Fruit fly (Drosophila melanogaster) whole organism, embryonic: Measurements from ENCODE around the gene lama.

Source experiments
- Atf6 ChIP-seq: fragments of 200-800 bp; sonication (Bioruptor generic); IDR thresholded peaks from 2 replicates; pipeline ENCODE4 v1.3.6; 2022; ENCODE audit warnings: missing biosample characterization, missing genetic modification characterization
- Bteb2 ChIP-seq: fragments of 200-800 bp; sonication (Bioruptor generic); optimal IDR thresholded peaks from 2 replicates; lab custom pipeline; 2016; ENCODE audit warnings: missing biosample characterization, missing genetic modification characterization
- CG1024 ChIP-seq: fragments of 200-800 bp; sonication (Bioruptor generic); IDR thresholded peaks from 2 replicates; pipeline ENCODE4 v1.3.6; 2022; ENCODE audit warnings: missing biosample characterization, missing genetic modification characterization
- CG10321 ChIP-seq: fragments of 200-800 bp; sonication (Bioruptor generic); IDR thresholded peaks from 2 replicates; pipeline ENCODE4 v1.3.6; 2022; ENCODE audit warnings: missing biosample characterization, missing genetic modification characterization
- CG10462 ChIP-seq: fragments of 200-800 bp; sonication (Bioruptor generic); optimal IDR thresholded peaks from 2 replicates; lab custom pipeline; 2016; ENCODE audit warnings: missing biosample characterization, missing genetic modification characterization
- CG10565 ChIP-seq: fragments of 200-800 bp; sonication (Bioruptor generic); optimal IDR thresholded peaks from 3 replicates; lab custom pipeline; 2016; ENCODE audit warnings: missing biosample characterization, mild to moderate bottlenecking, missing genetic modification characterization
- CG11560 ChIP-seq: fragments of 200-800 bp; sonication (Bioruptor generic); IDR thresholded peaks from 3 replicates; pipeline ENCODE4 v1.3.6; 2022; ENCODE audit warnings: missing biosample characterization, missing genetic modification characterization
- CG12744 ChIP-seq: fragments of 200-800 bp; sonication (Bioruptor generic); optimal IDR thresholded peaks from 2 replicates; lab custom pipeline; 2016; ENCODE audit warnings: missing biosample characterization, missing genetic modification characterization
- CG17385 ChIP-seq: fragments of 200-800 bp; sonication (Bioruptor generic); optimal IDR thresholded peaks from 3 replicates; lab custom pipeline; 2018; ENCODE audit warnings: missing biosample characterization, mild to moderate bottlenecking, missing genetic modification characterization
- CG18476 ChIP-seq: fragments of 200-800 bp; sonication (Bioruptor generic); optimal IDR thresholded peaks from 2 replicates; lab custom pipeline; 2016; ENCODE audit warnings: missing biosample characterization, mild to moderate bottlenecking, missing genetic modification characterization
- CG33213 ChIP-seq: fragments of 200-800 bp; sonication (Bioruptor generic); optimal IDR thresholded peaks from 3 replicates; lab custom pipeline; 2016; ENCODE audit warnings: missing biosample characterization, missing genetic modification characterization
- CG3838 ChIP-seq: fragments of 200-800 bp; sonication (Bioruptor generic); optimal IDR thresholded peaks from 3 replicates; lab custom pipeline; 2016; ENCODE audit warnings: missing biosample characterization, missing genetic modification characterization
- CG43689 ChIP-seq: fragments of 200-800 bp; sonication (Bioruptor generic); IDR thresholded peaks from 2 replicates; pipeline ENCODE4 v1.3.6; 2022; ENCODE audit warnings: missing biosample characterization, missing genetic modification characterization
- CG4404 ChIP-seq: fragments of 200-800 bp; sonication (Bioruptor generic); IDR thresholded peaks from 2 replicates; pipeline ENCODE4 v1.3.6; 2022; ENCODE audit warnings: missing biosample characterization, missing genetic modification characterization
- CG4730 ChIP-seq: fragments of 200-800 bp; sonication (Bioruptor generic); IDR thresholded peaks from 2 replicates; pipeline ENCODE4 v1.3.6; 2022; ENCODE audit warnings: missing biosample characterization, missing genetic modification characterization
- CG5953 ChIP-seq: fragments of 200-800 bp; sonication (Bioruptor generic); IDR thresholded peaks from 2 replicates; pipeline ENCODE4 v1.3.6; 2022; ENCODE audit warnings: missing biosample characterization, missing genetic modification characterization
- CG6683 ChIP-seq: fragments of 200-800 bp; sonication (Bioruptor generic); optimal IDR thresholded peaks from 2 replicates; lab custom pipeline; 2017; ENCODE audit warnings: missing biosample characterization, mild to moderate bottlenecking, missing genetic modification characterization, missing genetic modification reagents
- CG6689 ChIP-seq: fragments of 200-800 bp; sonication (Bioruptor generic); IDR thresholded peaks from 2 replicates; pipeline ENCODE4 v1.3.6; 2022; ENCODE audit warnings: missing biosample characterization, missing genetic modification characterization
- CG7556 ChIP-seq: fragments of 200-800 bp; sonication (Bioruptor generic); optimal IDR thresholded peaks from 2 replicates; lab custom pipeline; 2017; ENCODE audit warnings: missing biosample characterization, mild to moderate bottlenecking, missing genetic modification characterization
- CG8281 ChIP-seq: fragments of 200-800 bp; sonication (Bioruptor generic); optimal IDR thresholded peaks from 2 replicates; lab custom pipeline; 2018; ENCODE audit warnings: missing biosample characterization, mild to moderate bottlenecking, missing genetic modification characterization, moderate library complexity
- CG8478 ChIP-seq: fragments of >200 bp; optimal IDR thresholded peaks from 2 replicates; lab custom pipeline; 2018
- Deaf1 ChIP-seq: fragments of 200-800 bp; optimal IDR thresholded peaks from 3 replicates; lab custom pipeline; 2019; ENCODE audit warnings: missing biosample characterization, mild to moderate bottlenecking, missing genetic modification characterization, moderate library complexity
- Dfd ChIP-seq, 2 experiments: fragments of >200 bp; optimal IDR thresholded peaks; 2 replicates each; lab custom pipeline; 2017; ENCODE audit warnings: missing biosample characterization in 2 of 2, missing genetic modification characterization in 2 of 2
- Dll ChIP-seq: fragments of 200-800 bp; sonication (Bioruptor generic); IDR thresholded peaks from 4 replicates; pipeline ENCODE4 v1.3.6; 2022; ENCODE audit warnings: missing biosample characterization, missing genetic modification characterization; ENCODE audit not compliant: partially characterized antibody
- Ets65A ChIP-seq: fragments of 200-800 bp; sonication (Bioruptor generic); peaks from one replicate; lab custom pipeline; 2016; ENCODE audit warnings: missing biosample characterization, missing genetic modification characterization
- Gug ChIP-seq: fragments of 200-800 bp; sonication (Bioruptor generic); IDR thresholded peaks from 4 replicates; pipeline ENCODE4 v1.3.6; 2022; ENCODE audit warnings: missing biosample characterization, missing genetic modification characterization
- H15 ChIP-seq: fragments of 200-800 bp; sonication (Bioruptor generic); IDR thresholded peaks from 3 replicates; pipeline ENCODE4 v1.3.6; 2022; ENCODE audit warnings: missing biosample characterization, missing genetic modification characterization
- HLHmδ ChIP-seq: fragments of 200-800 bp; sonication (Bioruptor generic); optimal IDR thresholded peaks from 2 replicates; lab custom pipeline; 2018; ENCODE audit warnings: missing biosample characterization, mild to moderate bottlenecking, missing genetic modification characterization, moderate library complexity
- MBD-R2 ChIP-seq: fragments of 200-800 bp; sonication (Bioruptor generic); IDR thresholded peaks from 2 replicates; pipeline ENCODE4 v1.3.6; 2022; ENCODE audit warnings: missing biosample characterization, missing genetic modification characterization
- Med ChIP-seq: fragments of 200-800 bp; sonication (Bioruptor generic); peaks from one replicate; lab custom pipeline; 2016; ENCODE audit warnings: missing biosample characterization, missing genetic modification characterization, mild to moderate bottlenecking, inconsistent platforms, moderate library complexity
- Oaz ChIP-seq: fragments of 200-800 bp; sonication (Bioruptor generic); IDR thresholded peaks from 2 replicates; pipeline ENCODE4 v1.3.6; 2022; ENCODE audit warnings: missing biosample characterization, missing genetic modification characterization
- Sox102F ChIP-seq: fragments of 200-800 bp; sonication (Bioruptor generic); optimal IDR thresholded peaks from 2 replicates; lab custom pipeline; 2018; ENCODE audit warnings: missing biosample characterization, mild to moderate bottlenecking, missing genetic modification characterization, moderate library complexity
- Xrp1 ChIP-seq: fragments of 200-800 bp; sonication (Bioruptor generic); IDR thresholded peaks from 2 replicates; pipeline ENCODE4 v1.3.6; 2022; ENCODE audit warnings: missing biosample characterization, missing genetic modification characterization
- ac ChIP-seq: fragments of 200-800 bp; sonication (Bioruptor generic); optimal IDR thresholded peaks from 3 replicates; lab custom pipeline; 2017; ENCODE audit warnings: missing biosample characterization, mild to moderate bottlenecking, missing genetic modification characterization
- az2 ChIP-seq: fragments of 200-800 bp; sonication (Bioruptor generic); optimal IDR thresholded peaks from 3 replicates; lab custom pipeline; 2016; ENCODE audit warnings: missing biosample characterization, missing genetic modification characterization
- bowl ChIP-seq: fragments of 200-800 bp; sonication (Bioruptor generic); IDR thresholded peaks from 2 replicates; pipeline ENCODE4 v1.3.6; 2022; ENCODE audit warnings: missing biosample characterization, missing genetic modification characterization
- cato ChIP-seq: fragments of 200-800 bp; sonication (Bioruptor generic); optimal IDR thresholded peaks from 2 replicates; lab custom pipeline; 2016; ENCODE audit warnings: missing biosample characterization, missing genetic modification characterization, borderline replicate concordance
- crp ChIP-seq, 2 experiments: fragments of 200-800 bp; sonication (Bioruptor generic); optimal IDR thresholded peaks; 2 replicates in 1 of 2; 3 replicates in 1 of 2; lab custom pipeline; 2017; ENCODE audit warnings: missing biosample characterization in 2 of 2, missing genetic modification characterization in 2 of 2, mild to moderate bottlenecking in 1 of 2, moderate library complexity in 1 of 2
- dati ChIP-seq: fragments of 200-800 bp; sonication (Bioruptor generic); IDR thresholded peaks from 2 replicates; pipeline ENCODE4 v1.3.6; 2022; ENCODE audit warnings: missing biosample characterization, missing genetic modification characterization
- disco-r ChIP-seq: fragments of 200-800 bp; sonication (Bioruptor generic); optimal IDR thresholded peaks from 2 replicates; lab custom pipeline; 2016; ENCODE audit warnings: missing biosample characterization, missing genetic modification characterization
- emc ChIP-seq: fragments of 200-800 bp; sonication (Bioruptor generic); optimal IDR thresholded peaks from 2 replicates; lab custom pipeline; 2016; ENCODE audit warnings: missing biosample characterization, missing genetic modification characterization
- ems ChIP-seq: fragments of 200-800 bp; sonication (Bioruptor generic); optimal IDR thresholded peaks from 3 replicates; lab custom pipeline; 2016; ENCODE audit warnings: missing biosample characterization, missing genetic modification characterization
- fd102C ChIP-seq: fragments of 200-800 bp; sonication (Bioruptor generic); optimal IDR thresholded peaks from 2 replicates; lab custom pipeline; 2018; ENCODE audit warnings: missing biosample characterization, mild to moderate bottlenecking, missing genetic modification characterization, moderate library complexity
- ken ChIP-seq: fragments of 200-800 bp; sonication (Bioruptor generic); IDR thresholded peaks from 3 replicates; pipeline ENCODE4 v1.3.6; 2022; ENCODE audit warnings: missing biosample characterization, missing genetic modification characterization
- maf-S ChIP-seq: fragments of 200-800 bp; sonication (Bioruptor generic); optimal IDR thresholded peaks from 2 replicates; lab custom pipeline; 2016; ENCODE audit warnings: missing biosample characterization, missing genetic modification characterization
- mld ChIP-seq: fragments of 200-800 bp; sonication (Bioruptor generic); IDR thresholded peaks from 3 replicates; pipeline ENCODE4 v1.3.6; 2022; ENCODE audit warnings: missing biosample characterization, missing genetic modification characterization; ENCODE audit not compliant: partially characterized antibody
- nerfin-2 ChIP-seq: fragments of 200-800 bp; sonication (Bioruptor generic); IDR thresholded peaks from 2 replicates; pipeline ENCODE4 v1.3.6; 2022; ENCODE audit warnings: missing biosample characterization, missing genetic modification characterization; ENCODE audit not compliant: partially characterized antibody
- odd ChIP-seq: fragments of 200-800 bp; sonication (Bioruptor generic); optimal IDR thresholded peaks from 2 replicates; lab custom pipeline; 2017; ENCODE audit warnings: missing biosample characterization, mild to moderate bottlenecking, missing genetic modification characterization
- pros ChIP-seq: fragments of 200-800 bp; sonication (Bioruptor generic); optimal IDR thresholded peaks from 3 replicates; lab custom pipeline; 2019; ENCODE audit warnings: missing biosample characterization, mild to moderate bottlenecking, missing genetic modification characterization, moderate library complexity
- pum ChIP-seq: fragments of 200-800 bp; sonication (Bioruptor generic); optimal IDR thresholded peaks from 2 replicates; lab custom pipeline; 2016; ENCODE audit warnings: missing biosample characterization, missing genetic modification characterization
- run ChIP-seq: fragments of 200-800 bp; sonication (Bioruptor generic); optimal IDR thresholded peaks from 3 replicates; lab custom pipeline; 2018; ENCODE audit warnings: missing biosample characterization, mild to moderate bottlenecking, missing genetic modification characterization
- usp ChIP-seq: fragments of >200 bp; optimal IDR thresholded peaks from 2 replicates; lab custom pipeline; 2017; ENCODE audit warnings: missing biosample characterization, missing genetic modification characterization

The lama gene

dm6 chr3L:5365164-5365879 is 9.6 kb upstream of the lama start (continued):
- TF ChIP-seq Med (GFP tag; lab: Kevin White, UChicago) (peak; percentile 80), az2 (GFP tag; lab: Kevin White, UChicago) (peak; percentile 36), Dll (GFP tag; lab: Robert Waterston, UW) (no peak), CG6689 (GFP tag; lab: Robert Waterston, UW) (no peak), CG4404 (no peak), Sox102F (GFP tag; lab: Kevin White, UChicago) (peak; percentile 57), pros (GFP tag; lab: Kevin White, UChicago) (no peak), nerfin-2 (GFP tag; lab: Robert Waterston, UW) (no peak), CG8281 (no peak), H15 (GFP tag; lab: Robert Waterston, UW) (no peak), pum (GFP tag; lab: Kevin White, UChicago) (no peak), HLHmδ (GFP tag; lab: Kevin White, UChicago) (no peak), CG17385 (GFP tag; lab: Kevin White, UChicago) (peak; percentile 95), MBD-R2 (GFP tag; lab: Robert Waterston, UW) (peak; percentile 7; the same call in 1 of the 2 replicates), Oaz (GFP tag; lab: Robert Waterston, UW) (no peak), CG10462 (GFP tag; lab: Kevin White, UChicago) (no peak), dati (no peak), Ets65A (peak; percentile 71), Gug (GFP tag; lab: Robert Waterston, UW) (no peak), CG43689 (GFP tag; lab: Robert Waterston, UW) (no peak), run (no peak), CG3838 (GFP tag; lab: Kevin White, UChicago) (no peak), Xrp1 (GFP tag; lab: Robert Waterston, UW) (no peak), odd (GFP tag; lab: Kevin White, UChicago) (peak; percentile 16), ken (no peak), CG1024 (GFP tag; lab: Robert Waterston, UW) (no peak), maf-S (no peak), cato (GFP tag; lab: Kevin White, UChicago) (peak; percentile 25), ems (GFP tag; lab: Kevin White, UChicago) (no peak), mld (GFP tag; lab: Robert Waterston, UW) (no peak), ac (GFP tag; lab: Kevin White, UChicago) (no peak), CG10565 (GFP tag; lab: Kevin White, UChicago) (no peak), usp (GFP tag; lab: Kevin White, UChicago) (no peak), bowl (no peak), CG4730 (GFP tag; lab: Robert Waterston, UW) (no peak), CG33213 (no peak), CG5953 (no peak), Atf6 (GFP tag; lab: Robert Waterston, UW) (peak; percentile 65), CG6683 (no peak), Deaf1 (tag; lab: Kevin White, UChicago) (no peak), emc (GFP tag; lab: Kevin White, UChicago) (no peak), CG12744 (GFP tag; lab: Kevin White, UChicago) (no peak), CG10321 (GFP tag; lab: Robert Waterston, UW) (no peak), fd102C (GFP tag; lab: Kevin White, UChicago) (no peak), Dfd (GFP tag; optimal IDR thresholded peaks at IDR 0.05; lab: Kevin White, UChicago) (no peak), disco-r (GFP tag; lab: Kevin White, UChicago) (no peak), CG11560 (tag; lab: Robert Waterston, UW) (no peak), CG18476 (GFP tag; lab: Kevin White, UChicago) (no peak), CG7556 (peak; percentile 31), CG8478 (no peak), Bteb2 (GFP tag; lab: Kevin White, UChicago) (no peak), crp (GFP tag; optimal IDR thresholded peaks at IDR 0.05; lab: Kevin White, UChicago) (no peak)
